Fruit fly (Drosophila melanogaster) whole organism, prepupa: ENCODE measurements around the gene CG16820.

Source experiments
- CG11294 ChIP-seq: fragments of 200-800 bp; sonication (Bioruptor generic); IDR thresholded peaks from 2 replicates; pipeline ENCODE4 v1.3.6; 2022; ENCODE audit warnings: missing biosample characterization, missing genetic modification characterization
- CG11762 ChIP-seq: fragments of 200-800 bp; sonication (Bioruptor generic); optimal IDR thresholded peaks from 3 replicates; lab custom pipeline; 2016; ENCODE audit warnings: missing biosample characterization, missing genetic modification characterization; ENCODE audit not compliant: insufficient read depth
- CG16779 ChIP-seq: fragments of 200-800 bp; sonication (Bioruptor generic); optimal IDR thresholded peaks from 3 replicates; lab custom pipeline; 2017; ENCODE audit warnings: missing biosample characterization, mild to moderate bottlenecking, missing genetic modification characterization
- CG31627 ChIP-seq: fragments of 200-800 bp; sonication (Bioruptor generic); optimal IDR thresholded peaks from 3 replicates; lab custom pipeline; 2016; ENCODE audit warnings: missing biosample characterization, missing genetic modification characterization
- CG3919 ChIP-seq: fragments of 200-800 bp; sonication (Bioruptor generic); optimal IDR thresholded peaks from 3 replicates; lab custom pipeline; 2016; ENCODE audit warnings: missing biosample characterization, missing genetic modification characterization
- CG6854 ChIP-seq: fragments of 200-800 bp; sonication (Bioruptor generic); optimal IDR thresholded peaks from 2 replicates; lab custom pipeline; 2017; ENCODE audit warnings: missing biosample characterization, mild to moderate bottlenecking, missing genetic modification characterization
- CG9139 ChIP-seq: fragments of 200-800 bp; sonication (Bioruptor generic); optimal IDR thresholded peaks from 3 replicates; lab custom pipeline; 2017; ENCODE audit warnings: missing biosample characterization, mild to moderate bottlenecking, missing genetic modification characterization
- Eip78C ChIP-seq: fragments of 200-800 bp; sonication (Bioruptor generic); peaks from one replicate; lab custom pipeline; 2016; ENCODE audit warnings: missing biosample characterization, missing genetic modification characterization
- Gug ChIP-seq: fragments of 200-800 bp; sonication (Bioruptor generic); IDR thresholded peaks from 2 replicates; pipeline ENCODE4 v1.3.6; 2022; ENCODE audit warnings: missing biosample characterization, missing genetic modification characterization
- Hr38 ChIP-seq: sonication (Bioruptor generic); optimal IDR thresholded peaks from 2 replicates; lab custom pipeline; 2016; ENCODE audit warnings: missing biosample characterization, missing genetic modification characterization
- Sox102F ChIP-seq: fragments of 200-800 bp; sonication (Bioruptor generic); optimal IDR thresholded peaks from 2 replicates; lab custom pipeline; 2016; ENCODE audit warnings: missing biosample characterization, mild to moderate bottlenecking, missing genetic modification characterization
- acj6 ChIP-seq: fragments of 200-800 bp; sonication (Bioruptor generic); optimal IDR thresholded peaks from 3 replicates; lab custom pipeline; 2016; ENCODE audit warnings: missing biosample characterization, missing genetic modification characterization

dm6 chr2L:13272541-13272940 lies 26.5 kb downstream of the CG16820 start:
- TF ChIP-seq CG31627, result no peak
- no peak for TF ChIP-seq CG11294 (GFP tag; lab: Robert Waterston, UW)
- no peak for TF ChIP-seq acj6 (GFP tag; lab: Kevin White, UChicago)
- no peak for TF ChIP-seq CG9139 (GFP tag; lab: Kevin White, UChicago)
- no peak for TF ChIP-seq CG16779
- peak; percentile 79 for TF ChIP-seq CG3919 (GFP tag; lab: Kevin White, UChicago)
- no peak for TF ChIP-seq CG11762 (GFP tag; lab: Kevin White, UChicago)
- no peak for TF ChIP-seq Gug (GFP tag; lab: Robert Waterston, UW)
- TF ChIP-seq Sox102F (GFP tag; lab: Kevin White, UChicago), result no peak
- no peak for TF ChIP-seq Hr38 (GFP tag; lab: Kevin White, UChicago)
- no peak for TF ChIP-seq Eip78C (GFP tag; lab: Kevin White, UChicago)
- no peak for TF ChIP-seq CG6854 (GFP tag; lab: Kevin White, UChicago)
